Worm (Caenorhabditis elegans) whole organism, young adult: ENCODE results near the gene F54H12.2.

Source experiments
- F10E7.11 ChIP-seq: sonication (generic microtip); optimal IDR thresholded peaks from 2 replicates; lab custom pipeline; 2017; ENCODE audit warnings: mild to moderate bottlenecking, missing genetic modification characterization, moderate library complexity, missing compliant biosample characterization
- F22D6.2 ChIP-seq: sonication (generic microtip); optimal IDR thresholded peaks from 2 replicates; lab custom pipeline; 2016; ENCODE audit warnings: mild to moderate bottlenecking, missing genetic modification characterization, missing compliant biosample characterization
- K12H6.12 ChIP-seq: fragments of 200-800 bp; sonication (Bioruptor generic); optimal IDR thresholded peaks from 2 replicates; lab custom pipeline; 2018; ENCODE audit warnings: mild to moderate bottlenecking, missing genetic modification characterization, missing compliant biosample characterization
- T07F8.4 ChIP-seq: sonication (generic microtip); optimal IDR thresholded peaks from 2 replicates; lab custom pipeline; 2016; ENCODE audit warnings: mild to moderate bottlenecking, missing genetic modification characterization, moderate library complexity, missing compliant biosample characterization
- ama-1 ChIP-seq, 3 experiments: fragments of 150-350 bp in 1 of 3; sonication (generic microtip) in 2 of 3; optimal IDR thresholded peaks; 2 replicates each; lab custom pipeline; 2014 to 2018; ENCODE audit warnings: missing biosample characterization in 2 of 3, missing genetic modification characterization in 2 of 3, missing genetic modification reagents in 2 of 3
- ceh-100 ChIP-seq: fragments of 200-800 bp; sonication (Bioruptor generic); IDR thresholded peaks from 2 replicates; pipeline ENCODE4 v1.3.6; 2022; ENCODE audit warnings: missing genetic modification reagents, missing genetic modification characterization, missing compliant biosample characterization
- ceh-40 ChIP-seq: fragments of 200-800 bp; sonication (Bioruptor generic); IDR thresholded peaks from 2 replicates; pipeline ENCODE4 v1.3.6; 2022; ENCODE audit warnings: missing genetic modification characterization, missing compliant biosample characterization
- lir-1 ChIP-seq: fragments of 200-800 bp; sonication (Bioruptor generic); conservative IDR thresholded peaks from 2 replicates; pipeline ENCODE4 v1.3.6; 2022; ENCODE audit warnings: missing genetic modification reagents, missing genetic modification characterization, missing compliant biosample characterization
- mcd-1 ChIP-seq: fragments of 200-800 bp; sonication (Bioruptor generic); IDR thresholded peaks from 2 replicates; pipeline ENCODE4 v1.3.6; 2022; ENCODE audit warnings: missing genetic modification reagents, missing genetic modification characterization, missing compliant biosample characterization
- mxl-1 ChIP-seq: sonication (generic microtip); optimal IDR thresholded peaks from 2 replicates; lab custom pipeline; 2016; ENCODE audit warnings: missing genetic modification characterization, missing compliant biosample characterization
- sea-2 ChIP-seq: fragments of 200-800 bp; sonication (Bioruptor generic); IDR thresholded peaks from 2 replicates; pipeline ENCODE4 v1.3.6; 2022; ENCODE audit warnings: missing genetic modification characterization, missing compliant biosample characterization
- tlf-1 ChIP-seq: fragments of 200-800 bp; sonication (Bioruptor generic); optimal IDR thresholded peaks from 2 replicates; lab custom pipeline; 2018; ENCODE audit warnings: mild to moderate bottlenecking, missing genetic modification characterization, missing compliant biosample characterization
- unc-62 ChIP-seq: fragments of 150-350 bp; optimal IDR thresholded peaks from 2 replicates; lab custom pipeline; 2014; ENCODE audit warnings: missing biosample characterization, missing genetic modification reagents, missing genetic modification characterization
- ztf-25 ChIP-seq: fragments of 200-800 bp; sonication (Bioruptor generic); IDR thresholded peaks from 2 replicates; pipeline ENCODE4 v1.3.6; 2022; ENCODE audit warnings: missing genetic modification reagents, missing genetic modification characterization, missing compliant biosample characterization

ce11 chrIII:8004091-8004490 lies 39.7 kb downstream of the F54H12.2 start, which contains the start of gene C06G4.6:
- TF ChIP-seq ztf-25 (GFP tag; lab: Robert Waterston, UW) (no peak), mxl-1 (tag; lab: Kevin White, UChicago) (no peak), ama-1 (optimal IDR thresholded peaks at IDR 0.05; lab: Kevin White, UChicago) (no peak), ama-1 (GFP tag; optimal IDR thresholded peaks at IDR 0.05; lab: Kevin White, UChicago) (no peak), F10E7.11 (tag; lab: Kevin White, UChicago) (no peak), ceh-100 (no peak), ceh-40 (no peak), lir-1 (no peak), K12H6.12 (tag; lab: Kevin White, UChicago) (no peak), unc-62 (GFP tag; lab: Kevin White, UChicago) (no peak), mcd-1 (no peak), tlf-1 (no peak), T07F8.4 (no peak), F22D6.2 (no peak), sea-2 (no peak)
